Fruit fly (Drosophila melanogaster) whole organism, prepupa: Measurements from ENCODE around the gene dj-1beta.

Source experiments
- CG11294 ChIP-seq: fragments of 200-800 bp; sonication (Bioruptor generic); IDR thresholded peaks from 2 replicates; pipeline ENCODE4 v1.3.6; 2022; ENCODE audit warnings: missing biosample characterization, missing genetic modification characterization
- CG7368 ChIP-seq: fragments of 200-800 bp; sonication (Bioruptor generic); optimal IDR thresholded peaks from 3 replicates; lab custom pipeline; 2016; ENCODE audit warnings: missing biosample characterization, missing genetic modification characterization
- Hr39 ChIP-seq: fragments of 200-800 bp; sonication (Bioruptor generic); optimal IDR thresholded peaks from 2 replicates; lab custom pipeline; 2016; ENCODE audit warnings: missing biosample characterization, missing genetic modification characterization
- OdsH ChIP-seq: fragments of 200-800 bp; sonication (Bioruptor generic); optimal IDR thresholded peaks from 3 replicates; lab custom pipeline; 2016; ENCODE audit warnings: missing biosample characterization, missing genetic modification characterization
- Smox ChIP-seq: fragments of 200-800 bp; sonication (Bioruptor generic); optimal IDR thresholded peaks from 3 replicates; lab custom pipeline; 2016; ENCODE audit warnings: missing biosample characterization, missing genetic modification characterization
- achi ChIP-seq: fragments of 200-800 bp; sonication (Bioruptor generic); optimal IDR thresholded peaks from 3 replicates; lab custom pipeline; 2016; ENCODE audit warnings: missing biosample characterization, missing genetic modification characterization
- fd59A ChIP-seq: fragments of 200-800 bp; sonication (Bioruptor generic); optimal IDR thresholded peaks from 2 replicates; lab custom pipeline; 2017; ENCODE audit warnings: missing biosample characterization, mild to moderate bottlenecking, missing genetic modification characterization, missing genetic modification reagents
- net ChIP-seq: fragments of 200-800 bp; sonication (Bioruptor generic); optimal IDR thresholded peaks from 3 replicates; lab custom pipeline; 2016; ENCODE audit warnings: missing biosample characterization, missing genetic modification characterization

dm6 chr3R:30820707-30821319 lies 13.9 kb downstream of the dj-1beta start:
- TF ChIP-seq OdsH (GFP tag; lab: Kevin White, UChicago) (no peak), CG11294 (no peak), fd59A (GFP tag; lab: Kevin White, UChicago) (no peak), net (GFP tag; lab: Kevin White, UChicago) (no peak), Smox (GFP tag; lab: Kevin White, UChicago) (no peak), CG7368 (GFP tag; lab: Kevin White, UChicago) (no peak), achi (GFP tag; lab: Kevin White, UChicago) (no peak), Hr39 (GFP tag; lab: Kevin White, UChicago) (no peak)
